Worm (Caenorhabditis elegans): ENCODE data around the gene Y32F6B.9.

DNA sequence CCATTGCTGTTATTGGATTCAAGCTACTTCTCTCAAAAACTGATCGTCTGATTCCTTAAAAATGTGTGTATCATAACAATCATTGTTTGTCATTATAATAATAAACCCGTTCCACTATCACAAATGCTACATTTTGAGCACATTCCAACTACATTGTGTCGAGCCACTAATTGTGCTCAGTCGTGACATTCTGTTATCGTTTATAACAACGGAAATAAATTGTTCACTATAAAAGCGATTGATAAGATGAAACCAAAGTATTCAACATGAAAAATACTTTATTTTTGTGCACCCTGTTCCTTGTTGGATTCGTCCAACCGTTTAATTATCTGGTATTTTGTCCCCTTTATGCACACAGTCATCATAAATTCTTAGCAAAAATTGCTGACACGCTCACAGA, 14.7 kb downstream of the Y32F6B.9 start, which contains the start of gene ugt-33:
- TF ChIP-seq T23F11.4 (GFP tag; optimal IDR thresholded peaks at IDR 0.05) (no peak), syd-9 (tag; optimal IDR thresholded peaks at IDR 0.05) (no peak), hlh-6 (tag; optimal IDR thresholded peaks at IDR 0.05) (no peak)
